Fruit fly (Drosophila melanogaster) whole organism, embryonic: ENCODE results near the gene Yif1.

Experiments
- Ada2b ChIP-seq: fragments of 200-800 bp; sonication (Bioruptor generic); IDR thresholded peaks from 2 replicates; pipeline ENCODE4 v1.3.6; 2022; ENCODE audit warnings: missing biosample characterization, missing genetic modification characterization
- B-H1 ChIP-seq: fragments of 200-800 bp; sonication (Bioruptor generic); IDR thresholded peaks from 3 replicates; pipeline ENCODE4 v1.3.6; 2022; ENCODE audit warnings: missing biosample characterization, missing genetic modification characterization
- C15 ChIP-seq: fragments of 200-800 bp; sonication (Bioruptor generic); IDR thresholded peaks from 3 replicates; pipeline ENCODE4 v1.3.6; 2022; ENCODE audit warnings: missing biosample characterization, missing genetic modification characterization
- CG10366 ChIP-seq: fragments of 200-800 bp; sonication (Bioruptor generic); IDR thresholded peaks from 2 replicates; pipeline ENCODE4 v1.3.6; 2022; ENCODE audit warnings: missing biosample characterization, missing genetic modification characterization
- CG13424 ChIP-seq: fragments of 200-800 bp; sonication (Bioruptor generic); optimal IDR thresholded peaks from 2 replicates; lab custom pipeline; 2019; ENCODE audit warnings: missing biosample characterization, mild to moderate bottlenecking, missing genetic modification characterization, moderate library complexity
- CG15696 ChIP-seq: fragments of 200-800 bp; sonication (Bioruptor generic); optimal IDR thresholded peaks from 2 replicates; lab custom pipeline; 2019; ENCODE audit warnings: missing biosample characterization, mild to moderate bottlenecking, missing genetic modification characterization, moderate library complexity
- CG1602 ChIP-seq: fragments of 200-800 bp; sonication (Bioruptor generic); optimal IDR thresholded peaks from 3 replicates; lab custom pipeline; 2016; ENCODE audit warnings: missing biosample characterization, missing genetic modification characterization
- CG1603 ChIP-seq: fragments of 200-800 bp; sonication (Bioruptor generic); optimal IDR thresholded peaks from 2 replicates; lab custom pipeline; 2019; ENCODE audit warnings: missing biosample characterization, mild to moderate bottlenecking, missing genetic modification characterization, moderate library complexity
- CG1647 ChIP-seq: fragments of 200-800 bp; sonication (Bioruptor generic); optimal IDR thresholded peaks from 3 replicates; lab custom pipeline; 2016; ENCODE audit warnings: missing biosample characterization, missing genetic modification characterization
- CG17802 ChIP-seq: fragments of 200-800 bp; sonication (Bioruptor generic); optimal IDR thresholded peaks from 2 replicates; lab custom pipeline; 2018; ENCODE audit warnings: missing biosample characterization, mild to moderate bottlenecking, missing genetic modification characterization, moderate library complexity
- CG2120 ChIP-seq: fragments of 200-800 bp; sonication (Bioruptor generic); optimal IDR thresholded peaks from 3 replicates; lab custom pipeline; 2016; ENCODE audit warnings: missing biosample characterization, missing genetic modification characterization
- CG4328 ChIP-seq: fragments of 200-800 bp; sonication (Bioruptor generic); optimal IDR thresholded peaks from 3 replicates; lab custom pipeline; 2017; ENCODE audit warnings: missing biosample characterization, missing genetic modification reagents, missing genetic modification characterization
- CG4404 ChIP-seq: fragments of 200-800 bp; sonication (Bioruptor generic); IDR thresholded peaks from 2 replicates; pipeline ENCODE4 v1.3.6; 2022; ENCODE audit warnings: missing biosample characterization, missing genetic modification characterization
- CG4617 ChIP-seq: fragments of 200-800 bp; sonication (Bioruptor generic); optimal IDR thresholded peaks from 3 replicates; lab custom pipeline; 2016; ENCODE audit warnings: missing biosample characterization, missing genetic modification characterization, borderline replicate concordance
- CG5953 ChIP-seq: fragments of 200-800 bp; sonication (Bioruptor generic); IDR thresholded peaks from 2 replicates; pipeline ENCODE4 v1.3.6; 2022; ENCODE audit warnings: missing biosample characterization, missing genetic modification characterization
- CG7556 ChIP-seq: fragments of 200-800 bp; sonication (Bioruptor generic); optimal IDR thresholded peaks from 2 replicates; lab custom pipeline; 2017; ENCODE audit warnings: missing biosample characterization, mild to moderate bottlenecking, missing genetic modification characterization
- CG7839 ChIP-seq: fragments of 200-800 bp; sonication (Bioruptor generic); optimal IDR thresholded peaks from 3 replicates; lab custom pipeline; 2018; ENCODE audit warnings: missing biosample characterization, mild to moderate bottlenecking, missing genetic modification characterization, moderate library complexity
- Dek ChIP-seq: fragments of 200-800 bp; sonication (Bioruptor generic); optimal IDR thresholded peaks from 3 replicates; lab custom pipeline; 2019; ENCODE audit warnings: missing biosample characterization, mild to moderate bottlenecking, missing genetic modification characterization, moderate library complexity
- Dfd ChIP-seq, 2 experiments: fragments of >200 bp; optimal IDR thresholded peaks; 2 replicates each; lab custom pipeline; 2017; ENCODE audit warnings: missing biosample characterization in 2 of 2, missing genetic modification characterization in 2 of 2
- Elba2 ChIP-seq: fragments of 200-800 bp; sonication (Bioruptor generic); optimal IDR thresholded peaks from 3 replicates; lab custom pipeline; 2016; ENCODE audit warnings: missing biosample characterization, missing genetic modification characterization
- Ets65A ChIP-seq: fragments of 200-800 bp; sonication (Bioruptor generic); peaks from one replicate; lab custom pipeline; 2016; ENCODE audit warnings: missing biosample characterization, missing genetic modification characterization
- Fer1 ChIP-seq: fragments of 200-800 bp; sonication (Bioruptor generic); optimal IDR thresholded peaks from 2 replicates; lab custom pipeline; 2017; ENCODE audit warnings: missing biosample characterization, mild to moderate bottlenecking, missing genetic modification characterization
- Fer2 ChIP-seq: fragments of 200-800 bp; sonication (Bioruptor generic); optimal IDR thresholded peaks from 2 replicates; lab custom pipeline; 2018; ENCODE audit warnings: missing biosample characterization, mild to moderate bottlenecking, missing genetic modification characterization, moderate library complexity
- Gug ChIP-seq: fragments of 200-800 bp; sonication (Bioruptor generic); IDR thresholded peaks from 4 replicates; pipeline ENCODE4 v1.3.6; 2022; ENCODE audit warnings: missing biosample characterization, missing genetic modification characterization
- H2.0 ChIP-seq: fragments of 200-800 bp; sonication (Bioruptor generic); IDR thresholded peaks from 2 replicates; pipeline ENCODE4 v1.3.6; 2022; ENCODE audit warnings: missing biosample characterization, missing genetic modification characterization
- Hr3 ChIP-seq: fragments of 200-800 bp; sonication (Bioruptor generic); optimal IDR thresholded peaks from 3 replicates; lab custom pipeline; 2016; ENCODE audit warnings: missing biosample characterization, missing genetic modification characterization
- Hr78 ChIP-seq, 2 experiments: fragments of 200-800 bp in 1 of 2; fragments of >200 bp in 1 of 2; sonication (Bioruptor generic) in 1 of 2; optimal IDR thresholded peaks; 2 replicates each; lab custom pipeline; 2017 to 2019; ENCODE audit warnings: missing biosample characterization in 2 of 2, missing genetic modification characterization in 2 of 2, mild to moderate bottlenecking in 1 of 2, moderate library complexity in 1 of 2
- Med ChIP-seq: fragments of 200-800 bp; sonication (Bioruptor generic); peaks from one replicate; lab custom pipeline; 2016; ENCODE audit warnings: missing biosample characterization, missing genetic modification characterization, mild to moderate bottlenecking, inconsistent platforms, moderate library complexity
- NfI ChIP-seq: fragments of 200-800 bp; sonication (Bioruptor generic); optimal IDR thresholded peaks from 3 replicates; lab custom pipeline; 2018; ENCODE audit warnings: missing biosample characterization, mild to moderate bottlenecking, missing genetic modification characterization, moderate library complexity
- Xbp1 ChIP-seq: fragments of 200-800 bp; sonication (Bioruptor generic); optimal IDR thresholded peaks from 3 replicates; lab custom pipeline; 2016; ENCODE audit warnings: missing biosample characterization, mild to moderate bottlenecking, missing genetic modification characterization
- bowl ChIP-seq: fragments of 200-800 bp; sonication (Bioruptor generic); IDR thresholded peaks from 2 replicates; pipeline ENCODE4 v1.3.6; 2022; ENCODE audit warnings: missing biosample characterization, missing genetic modification characterization
- corto ChIP-seq: fragments of 200-800 bp; sonication (Bioruptor generic); optimal IDR thresholded peaks from 2 replicates; lab custom pipeline; 2016; ENCODE audit warnings: missing biosample characterization, mild to moderate bottlenecking, missing genetic modification characterization, moderate library complexity
- dan ChIP-seq: fragments of 200-800 bp; sonication (Bioruptor generic); IDR thresholded peaks from 2 replicates; pipeline ENCODE4 v1.3.6; 2022; ENCODE audit warnings: missing biosample characterization, missing genetic modification characterization
- dimm ChIP-seq: fragments of 200-800 bp; sonication (Bioruptor generic); IDR thresholded peaks from 2 replicates; pipeline ENCODE4 v1.3.6; 2022; ENCODE audit warnings: missing biosample characterization, missing genetic modification characterization
- dmrt11E ChIP-seq: fragments of 200-800 bp; sonication (Bioruptor generic); optimal IDR thresholded peaks from 3 replicates; lab custom pipeline; 2018; ENCODE audit warnings: missing biosample characterization, mild to moderate bottlenecking, missing genetic modification characterization, moderate library complexity
- dysf ChIP-seq: fragments of 200-800 bp; sonication (Bioruptor generic); IDR thresholded peaks from 3 replicates; pipeline ENCODE4 v1.3.6; 2022; ENCODE audit warnings: missing biosample characterization, missing genetic modification characterization
- esg ChIP-seq: fragments of 200-800 bp; sonication (Bioruptor generic); conservative IDR thresholded peaks from 2 replicates; pipeline ENCODE4 v1.3.6; 2022; ENCODE audit warnings: missing biosample characterization, missing genetic modification characterization
- fd96Cb ChIP-seq: fragments of 200-800 bp; sonication (Bioruptor generic); optimal IDR thresholded peaks from 2 replicates; lab custom pipeline; 2018; ENCODE audit warnings: missing biosample characterization, mild to moderate bottlenecking, missing genetic modification characterization, moderate library complexity
- inv ChIP-seq: fragments of 200-800 bp; sonication (Bioruptor generic); IDR thresholded peaks from 2 replicates; pipeline ENCODE4 v1.3.6; 2022; ENCODE audit warnings: missing biosample characterization, missing genetic modification characterization; ENCODE audit not compliant: partially characterized antibody
- jing ChIP-seq: fragments of 200-800 bp; sonication (Bioruptor generic); optimal IDR thresholded peaks from 2 replicates; lab custom pipeline; 2018; ENCODE audit warnings: missing biosample characterization, mild to moderate bottlenecking, missing genetic modification characterization
- ken ChIP-seq: fragments of 200-800 bp; sonication (Bioruptor generic); IDR thresholded peaks from 3 replicates; pipeline ENCODE4 v1.3.6; 2022; ENCODE audit warnings: missing biosample characterization, missing genetic modification characterization
- knrl ChIP-seq: fragments of 200-800 bp; sonication (Bioruptor generic); IDR thresholded peaks from 3 replicates; pipeline ENCODE4 v1.3.6; 2022; ENCODE audit warnings: missing biosample characterization, missing genetic modification characterization; ENCODE audit not compliant: partially characterized antibody
- mam ChIP-seq: fragments of 200-800 bp; sonication (Bioruptor generic); optimal IDR thresholded peaks from 3 replicates; lab custom pipeline; 2016; ENCODE audit warnings: missing biosample characterization, missing genetic modification characterization
- nerfin-1 ChIP-seq: fragments of 200-800 bp; sonication (Bioruptor generic); optimal IDR thresholded peaks from 3 replicates; lab custom pipeline; 2019; ENCODE audit warnings: missing biosample characterization, mild to moderate bottlenecking, missing genetic modification characterization, moderate library complexity
- nmo ChIP-seq: fragments of 200-800 bp; sonication (Bioruptor generic); optimal IDR thresholded peaks from 2 replicates; lab custom pipeline; 2018; ENCODE audit warnings: missing biosample characterization, mild to moderate bottlenecking, missing genetic modification characterization, moderate library complexity
- sr ChIP-seq: fragments of 200-800 bp; sonication (Bioruptor generic); IDR thresholded peaks from 3 replicates; pipeline ENCODE4 v1.3.6; 2022; ENCODE audit warnings: missing biosample characterization, missing genetic modification characterization
- stwl ChIP-seq: fragments of 200-800 bp; sonication (Bioruptor generic); optimal IDR thresholded peaks from 3 replicates; lab custom pipeline; 2018; ENCODE audit warnings: missing biosample characterization, mild to moderate bottlenecking, missing genetic modification characterization, moderate library complexity
- twi ChIP-seq: fragments of 200-800 bp; optimal IDR thresholded peaks from 2 replicates; lab custom pipeline; 2019; ENCODE audit warnings: missing biosample characterization, mild to moderate bottlenecking, missing genetic modification characterization, moderate library complexity
- wdn ChIP-seq: fragments of 200-800 bp; sonication (Bioruptor generic); IDR thresholded peaks from 2 replicates; pipeline ENCODE4 v1.3.6; 2022; ENCODE audit warnings: missing biosample characterization, missing genetic modification characterization
- zfh2 ChIP-seq: fragments of 200-800 bp; sonication (Bioruptor generic); optimal IDR thresholded peaks from 2 replicates; lab custom pipeline; 2016; ENCODE audit warnings: missing biosample characterization, missing genetic modification characterization

Yif1 gene

DNA sequence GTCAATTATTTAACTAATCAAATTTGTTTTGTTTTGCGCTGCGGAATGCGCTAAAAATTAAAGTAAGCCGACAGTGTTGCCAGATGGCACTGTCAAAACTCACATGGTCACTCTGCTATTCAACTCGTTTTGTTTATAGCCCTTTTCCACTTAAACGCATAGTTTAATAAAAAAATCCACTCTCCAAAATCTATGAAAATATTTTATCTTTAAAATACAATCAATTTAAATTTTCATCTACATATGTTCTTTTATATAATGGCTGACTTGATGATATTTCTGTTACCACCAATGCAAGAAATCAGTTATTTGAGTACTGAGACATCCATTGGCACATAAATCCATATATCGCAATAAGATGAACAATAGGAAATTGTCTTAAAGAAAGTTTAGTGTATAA, 376 bp upstream of the Yif1 start, which contains the start of gene CG6425 (continued):
- TF ChIP-seq C15 (GFP tag; lab: Robert Waterston, UW) (no peak), nerfin-1 (tag; lab: Kevin White, UChicago) (peak; percentile 15), B-H1 (GFP tag; lab: Robert Waterston, UW) (no peak), Gug (no peak), Med (GFP tag; lab: Kevin White, UChicago) (peak; percentile 72), Dek (tag; lab: Kevin White, UChicago) (peak; percentile 8), zfh2 (GFP tag; lab: Kevin White, UChicago) (peak; percentile 8), Elba2 (GFP tag; lab: Kevin White, UChicago) (peak; percentile 89), CG10366 (GFP tag; lab: Robert Waterston, UW) (peak; percentile 38; the same call in 1 of the 2 replicates), jing (GFP tag; lab: Kevin White, UChicago) (no peak), CG7556 (GFP tag; lab: Kevin White, UChicago) (no peak), inv (GFP tag; lab: Robert Waterston, UW) (no peak), CG4404 (GFP tag; lab: Robert Waterston, UW) (0 out of 2 replicates have a peak, but pooled peaks have one; percentile 13), CG4328 (GFP tag; lab: Kevin White, UChicago) (no peak), sr (GFP tag; lab: Robert Waterston, UW) (no peak), fd96Cb (tag; lab: Kevin White, UChicago) (no peak), ken (GFP tag; lab: Robert Waterston, UW) (0 out of 3 replicates have a peak, but pooled peaks have one; percentile 51), mam (peak; percentile 15), stwl (peak; percentile 37), nmo (GFP tag; lab: Kevin White, UChicago) (peak; percentile 68), dmrt11E (peak; percentile 31), dimm (GFP tag; lab: Robert Waterston, UW) (no peak), Hr78 (GFP tag; optimal IDR thresholded peaks at IDR 0.05; lab: Kevin White, UChicago) (peak in 1 of 2 experiments; percentile 55), CG7839 (tag; lab: Kevin White, UChicago) (peak; percentile 15), twi (tag; lab: Kevin White, UChicago) (no peak), CG1602 (GFP tag; lab: Kevin White, UChicago) (peak; percentile 5), Ets65A (GFP tag; lab: Kevin White, UChicago) (no peak), CG13424 (tag; lab: Kevin White, UChicago) (peak; percentile 33), CG5953 (GFP tag; lab: Robert Waterston, UW) (peak; percentile 38; the same call in 1 of the 2 replicates), Dfd (GFP tag; optimal IDR thresholded peaks at IDR 0.05; lab: Kevin White, UChicago) (peak in 1 of 2 experiments; percentile 51), H2.0 (0 out of 2 replicates have a peak, but pooled peaks have one; percentile 25), CG1603 (peak; percentile 51), corto (no peak), CG15696 (peak; percentile 14), CG1647 (no peak), Fer1 (GFP tag; lab: Kevin White, UChicago) (no peak), Xbp1 (GFP tag; lab: Kevin White, UChicago) (peak; percentile 22), bowl (GFP tag; lab: Robert Waterston, UW) (no peak), esg (GFP tag; lab: Robert Waterston, UW) (peak; percentile 30; the same call in 1 of the 2 replicates), NfI (GFP tag; lab: Kevin White, UChicago) (no peak), Hr3 (GFP tag; lab: Kevin White, UChicago) (peak; percentile 14), Fer2 (tag; lab: Kevin White, UChicago) (peak; percentile 14), knrl (GFP tag; lab: Robert Waterston, UW) (0 out of 3 replicates have a peak, but pooled peaks have one; percentile 30), CG17802 (tag; lab: Kevin White, UChicago) (peak; percentile 55), Ada2b (GFP tag; lab: Robert Waterston, UW) (peak; percentile 30; the same call in 1 of the 2 replicates), dan (GFP tag; lab: Robert Waterston, UW) (no peak), dysf (GFP tag; lab: Robert Waterston, UW) (peak; percentile 61; the same call in 2 of the 3 replicates), CG2120 (GFP tag; lab: Kevin White, UChicago) (peak; percentile 33), CG4617 (GFP tag; lab: Kevin White, UChicago) (peak; percentile 1), wdn (GFP tag; lab: Robert Waterston, UW) (peak; percentile 39; the same call in 1 of the 2 replicates)
